Worm (Caenorhabditis elegans): ENCODE data around the gene ZK856.6.

ce11 chrV:10206502-10206901 is 8.0 kb downstream of the ZK856.6 start, which contains the start of gene rpc-25:
- TF ChIP-seq pha-4 (tag; optimal IDR thresholded peaks at IDR 0.05) (no peak), ceh-83 (GFP tag; optimal IDR thresholded peaks at IDR 0.05) (no peak), nhr-28 (tag; optimal IDR thresholded peaks at IDR 0.05) (no peak), elt-3 (tag; optimal IDR thresholded peaks at IDR 0.05) (no peak), elt-1 (tag; optimal IDR thresholded peaks at IDR 0.05; ENCODE audit: borderline replicate concordance, insufficient read depth) (no peak)

Measured in whole organism, mixed stage, embryonic.